Worm (Caenorhabditis elegans): ENCODE results near the gene klp-17.

Gene klp-17

ce11 chrII:11495307-11495706 is 27.9 kb upstream of the klp-17 start, which contains the start of the genes ooc-3 and B0334.4:
TSS of gene ooc-3 (minus strand) at chrII:11495321.
TSS of gene B0334.4 (plus strand) at chrII:11495692.
- TF ChIP-seq T22C8.4 (GFP tag; IDR thresholded peaks at IDR 0.05) (no peak), flt-1 (GFP tag; IDR thresholded peaks at IDR 0.05) (no peak), med-1 (GFP tag; optimal IDR thresholded peaks at IDR 0.05; ENCODE audit: insufficient read depth) (no peak), ztf-23 (GFP tag; IDR thresholded peaks at IDR 0.05) (no peak), ztf-29 (GFP tag; IDR thresholded peaks at IDR 0.05) (no peak), tab-1 (GFP tag; IDR thresholded peaks at IDR 0.05) (no peak), ref-1 (GFP tag; conservative IDR thresholded peaks at IDR 0.05) (no peak), klf-2 (GFP tag; conservative IDR thresholded peaks at IDR 0.05) (no peak)

DNA sequence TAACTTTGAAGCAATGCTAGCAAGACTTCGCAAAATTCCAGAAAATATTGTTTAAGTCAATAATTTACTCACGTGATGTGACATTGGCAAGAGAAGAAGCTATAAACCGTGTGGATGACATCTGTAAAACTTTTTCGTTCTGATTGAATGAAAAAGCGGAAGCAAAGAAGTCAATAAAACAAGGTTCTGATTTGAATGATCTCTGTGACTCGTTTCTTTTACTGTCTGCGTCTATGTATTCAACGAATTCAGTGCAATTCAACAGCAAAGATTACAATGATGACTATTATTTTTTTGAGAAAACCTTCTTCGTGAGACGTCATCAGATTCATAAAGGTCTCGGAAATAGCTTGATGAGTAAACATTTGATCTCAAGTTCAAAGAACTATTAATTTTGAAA is 25.4 kb upstream of the klp-17 start, which contains the start of gene hacl-1:
Gene hacl-1 (minus strand): TSS at position 121 of the 400 bp plus-strand sequence.
- TF ChIP-seq ref-1 (GFP tag; conservative IDR thresholded peaks at IDR 0.05): no peak
- TF ChIP-seq ztf-29 (GFP tag; IDR thresholded peaks at IDR 0.05): no peak
- no peak for TF ChIP-seq T22C8.4 (GFP tag; IDR thresholded peaks at IDR 0.05)
- no peak for TF ChIP-seq ztf-23 (GFP tag; IDR thresholded peaks at IDR 0.05)
- no peak for TF ChIP-seq med-1 (GFP tag; optimal IDR thresholded peaks at IDR 0.05; ENCODE audit: insufficient read depth)
- no peak for TF ChIP-seq tab-1 (GFP tag; IDR thresholded peaks at IDR 0.05)
- TF ChIP-seq flt-1 (GFP tag; IDR thresholded peaks at IDR 0.05): no peak
- no peak for TF ChIP-seq klf-2 (GFP tag; conservative IDR thresholded peaks at IDR 0.05)
- no peak for TF ChIP-seq cog-1 (tag; optimal IDR thresholded peaks at IDR 0.05)

DNA sequence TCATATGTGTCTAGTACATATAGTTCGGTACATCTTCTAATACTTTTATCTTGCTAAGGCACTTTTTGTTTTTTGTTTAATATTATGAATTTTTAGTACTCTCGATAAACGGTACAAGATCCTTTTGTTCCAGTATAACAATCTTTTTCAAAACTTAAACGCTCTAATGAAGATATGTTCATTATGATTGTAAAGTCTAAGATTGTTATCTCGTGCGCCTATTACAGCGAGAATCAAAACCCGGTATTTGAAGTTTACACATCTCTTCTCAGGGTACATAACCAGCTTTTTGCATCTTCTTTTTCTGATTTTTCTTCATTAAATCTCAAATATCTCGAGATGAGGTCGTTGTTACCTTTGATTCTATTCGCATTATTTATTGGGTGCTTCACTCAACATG is 20.6 kb upstream of the klp-17 start, which contains the start of gene B0334.13:
Gene B0334.13 (plus strand): TSS at position 301 of the 400 bp plus-strand sequence.
- no peak for TF ChIP-seq cog-1 (tag; optimal IDR thresholded peaks at IDR 0.05)
- no peak for TF ChIP-seq ztf-23 (GFP tag; IDR thresholded peaks at IDR 0.05)
- no peak for TF ChIP-seq flt-1 (GFP tag; IDR thresholded peaks at IDR 0.05)
- TF ChIP-seq ztf-29 (GFP tag; IDR thresholded peaks at IDR 0.05): no peak
- no peak for TF ChIP-seq klf-2 (GFP tag; conservative IDR thresholded peaks at IDR 0.05)
- no peak for TF ChIP-seq tab-1 (GFP tag; IDR thresholded peaks at IDR 0.05)
- no peak for TF ChIP-seq T22C8.4 (GFP tag; IDR thresholded peaks at IDR 0.05)
- no peak for TF ChIP-seq med-1 (GFP tag; optimal IDR thresholded peaks at IDR 0.05; ENCODE audit: insufficient read depth)
- no peak for TF ChIP-seq ref-1 (GFP tag; conservative IDR thresholded peaks at IDR 0.05)

DNA sequence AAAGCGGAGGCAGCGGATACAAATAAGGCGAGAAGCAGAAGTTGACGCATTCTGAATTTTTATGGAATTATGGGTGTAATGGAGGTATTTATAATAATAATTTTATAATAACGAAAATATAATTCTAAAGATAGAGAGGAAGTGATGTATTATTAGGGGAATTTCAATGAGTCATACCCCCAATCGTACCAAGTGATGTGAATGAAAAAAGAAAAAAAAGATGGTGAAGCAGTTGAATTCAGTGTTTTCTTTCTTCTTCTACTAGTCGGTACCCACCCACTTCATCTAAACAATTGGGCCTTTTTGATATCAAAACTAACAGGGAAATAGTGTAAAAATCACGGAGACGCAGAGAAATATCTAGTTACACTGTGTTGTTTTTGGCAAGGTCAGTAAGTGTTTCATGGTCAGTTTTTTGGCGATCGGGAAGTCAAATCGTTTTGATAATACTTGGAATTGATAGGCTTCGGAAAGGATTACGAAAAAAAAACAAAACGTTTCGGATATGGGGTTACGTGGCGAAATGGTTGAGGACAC is 19.3 kb upstream of the klp-17 start, which contains the start of gene ttr-18:
Gene ttr-18 (minus strand): TSS at position 51 of the 537 bp plus-strand sequence.
- TF ChIP-seq cog-1 (tag; optimal IDR thresholded peaks at IDR 0.05): no peak
- TF ChIP-seq med-1 (GFP tag; optimal IDR thresholded peaks at IDR 0.05; ENCODE audit: insufficient read depth): no peak
- no peak for TF ChIP-seq ztf-29 (GFP tag; IDR thresholded peaks at IDR 0.05)
- TF ChIP-seq klf-2 (GFP tag; conservative IDR thresholded peaks at IDR 0.05): no peak
- TF ChIP-seq flt-1 (GFP tag; IDR thresholded peaks at IDR 0.05): no peak
- no peak for TF ChIP-seq ztf-23 (GFP tag; IDR thresholded peaks at IDR 0.05)
- no peak for TF ChIP-seq tab-1 (GFP tag; IDR thresholded peaks at IDR 0.05)
- TF ChIP-seq T22C8.4 (GFP tag; IDR thresholded peaks at IDR 0.05): no peak
- TF ChIP-seq ref-1 (GFP tag; conservative IDR thresholded peaks at IDR 0.05): no peak

DNA sequence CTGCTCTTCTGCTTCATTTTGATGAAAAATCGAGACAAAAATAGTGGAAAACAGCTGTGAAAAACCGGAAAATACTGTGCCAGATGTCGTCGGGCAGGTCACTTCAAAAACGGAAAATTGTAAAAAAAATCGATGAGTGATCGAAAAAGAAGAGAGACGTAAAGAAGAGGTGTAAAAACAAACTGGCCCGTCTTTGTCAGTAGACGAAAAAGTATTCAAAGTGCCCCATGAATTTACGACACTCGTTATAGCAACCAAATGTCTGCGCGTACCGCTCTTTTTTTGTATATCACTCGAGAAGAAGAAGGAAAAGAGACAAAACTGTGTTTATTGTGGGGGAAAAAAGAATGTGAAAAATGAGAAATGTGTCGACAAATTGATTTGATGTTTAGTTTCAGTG is 17.8 kb upstream of the klp-17 start, which contains the start of gene twk-5:
Gene twk-5 (minus strand): TSS at position 101 of the 400 bp plus-strand sequence.
- TF ChIP-seq ztf-23 (GFP tag; IDR thresholded peaks at IDR 0.05): no peak
- TF ChIP-seq flt-1 (GFP tag; IDR thresholded peaks at IDR 0.05): no peak
- no peak for TF ChIP-seq klf-2 (GFP tag; conservative IDR thresholded peaks at IDR 0.05)
- no peak for TF ChIP-seq ztf-29 (GFP tag; IDR thresholded peaks at IDR 0.05)
- no peak for TF ChIP-seq ref-1 (GFP tag; conservative IDR thresholded peaks at IDR 0.05)
- no peak for TF ChIP-seq med-1 (GFP tag; optimal IDR thresholded peaks at IDR 0.05; ENCODE audit: insufficient read depth)

- TF ChIP-seq cog-1 (tag; optimal IDR thresholded peaks at IDR 0.05): peak; percentile 93
- peak; percentile 95 for TF ChIP-seq ztf-29 (GFP tag; IDR thresholded peaks at IDR 0.05)
- peak; percentile 96 for TF ChIP-seq ztf-23 (GFP tag; IDR thresholded peaks at IDR 0.05)
- TF ChIP-seq flt-1 (GFP tag; IDR thresholded peaks at IDR 0.05): peak; percentile 98
- peak; percentile 99 for TF ChIP-seq tab-1 (GFP tag; IDR thresholded peaks at IDR 0.05)
- peak; percentile 98 for TF ChIP-seq klf-2 (GFP tag; conservative IDR thresholded peaks at IDR 0.05)
- TF ChIP-seq ref-1 (GFP tag; conservative IDR thresholded peaks at IDR 0.05): peak; percentile 94
- TF ChIP-seq T22C8.4 (GFP tag; IDR thresholded peaks at IDR 0.05): peak; percentile 96
- TF ChIP-seq med-1 (GFP tag; optimal IDR thresholded peaks at IDR 0.05; ENCODE audit: insufficient read depth): peak; percentile 85
Observed at ce11 chrII:11484600-11484999, 17.2 kb upstream of the klp-17 start.

DNA sequence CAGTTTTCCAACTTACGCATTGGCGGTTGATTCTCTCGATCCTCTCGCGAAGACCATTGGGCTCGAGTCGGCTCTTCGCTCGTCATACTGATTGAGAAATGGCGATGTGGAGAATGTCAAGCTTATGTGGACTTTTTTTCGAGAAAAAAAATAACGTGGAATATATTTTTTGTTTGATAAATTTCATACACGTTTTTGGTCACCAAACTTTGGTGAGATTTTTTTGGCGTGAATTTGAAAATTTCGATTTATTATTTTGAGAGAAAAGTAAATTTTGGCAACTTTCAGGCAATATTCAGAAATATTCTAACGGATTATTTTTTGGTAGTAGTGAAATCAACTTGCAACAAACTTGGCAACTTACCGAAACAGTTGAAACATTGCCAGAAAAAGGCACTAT is 11.6 kb upstream of the klp-17 start, which contains the start of gene W02B12.12:
Gene W02B12.12 (minus strand): TSS at position 101 of the 400 bp plus-strand sequence.
- TF ChIP-seq ztf-29 (GFP tag; IDR thresholded peaks at IDR 0.05) (no peak), ref-1 (GFP tag; conservative IDR thresholded peaks at IDR 0.05) (no peak), flt-1 (GFP tag; IDR thresholded peaks at IDR 0.05) (no peak), cog-1 (tag; optimal IDR thresholded peaks at IDR 0.05) (no peak), med-1 (GFP tag; optimal IDR thresholded peaks at IDR 0.05; ENCODE audit: insufficient read depth) (no peak), klf-2 (GFP tag; conservative IDR thresholded peaks at IDR 0.05) (no peak), T22C8.4 (GFP tag; IDR thresholded peaks at IDR 0.05) (no peak), tab-1 (GFP tag; IDR thresholded peaks at IDR 0.05) (no peak), ztf-23 (GFP tag; IDR thresholded peaks at IDR 0.05) (no peak)

DNA sequence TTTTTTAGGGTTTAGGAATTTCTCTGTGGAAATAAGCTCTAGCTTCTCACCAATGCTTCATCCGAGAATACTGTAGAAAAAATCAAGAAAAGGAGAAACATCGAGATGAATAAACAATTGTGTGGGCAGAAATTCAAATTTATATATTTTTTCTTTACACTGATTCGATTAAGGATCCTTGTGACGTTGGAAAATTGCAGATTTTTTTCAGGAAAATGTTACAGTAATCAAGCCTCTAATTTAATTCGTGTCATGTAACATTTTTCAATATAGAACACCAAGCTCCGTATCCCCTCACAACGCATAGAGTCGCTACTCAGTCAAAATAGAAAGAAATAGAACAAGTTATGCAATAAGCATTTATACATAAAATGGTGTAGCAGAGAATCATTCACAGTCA is 9.0 kb upstream of the klp-17 start, which contains the start of gene W02B12.16:
Gene W02B12.16 (minus strand): TSS at position 101 of the 400 bp plus-strand sequence.
- TF ChIP-seq flt-1 (GFP tag; IDR thresholded peaks at IDR 0.05): no peak
- TF ChIP-seq T22C8.4 (GFP tag; IDR thresholded peaks at IDR 0.05): no peak
- TF ChIP-seq med-1 (GFP tag; optimal IDR thresholded peaks at IDR 0.05; ENCODE audit: insufficient read depth): no peak
- TF ChIP-seq klf-2 (GFP tag; conservative IDR thresholded peaks at IDR 0.05): no peak
- no peak for TF ChIP-seq tab-1 (GFP tag; IDR thresholded peaks at IDR 0.05)

DNA sequence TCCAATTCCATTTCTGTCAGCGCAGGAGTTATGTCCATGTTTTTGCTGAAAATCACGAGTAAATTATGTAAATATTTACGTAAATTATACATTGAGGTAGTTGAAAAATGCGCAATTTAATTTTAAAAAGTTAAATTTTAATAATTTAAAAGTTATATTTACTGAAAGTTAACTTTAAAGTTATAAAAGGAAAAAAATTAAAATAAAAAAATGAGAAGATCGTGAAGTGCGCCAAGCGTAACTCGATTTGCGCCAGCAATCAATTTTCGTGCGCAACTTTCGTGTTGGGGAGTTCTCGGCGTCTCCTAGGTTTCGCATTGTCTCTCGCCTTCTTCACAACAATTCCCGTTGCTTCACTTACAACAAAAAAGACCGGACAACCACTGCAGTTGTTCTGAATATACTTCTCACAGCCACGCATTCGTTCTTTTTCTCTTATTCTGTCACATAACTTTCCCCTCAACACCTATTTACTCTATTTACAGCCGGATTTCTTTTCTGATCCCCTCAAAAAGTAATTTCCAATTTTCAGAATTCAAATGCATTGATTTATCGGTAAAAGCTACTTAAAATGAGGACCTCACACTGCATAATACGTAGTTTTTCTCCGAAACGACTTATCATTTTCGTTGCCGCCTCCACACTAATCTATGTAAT is 6.2 kb upstream of the klp-17 start, which contains the start of the genes metl-1 and W02B12.11:
Gene metl-1 (minus strand): TSS at position 51 of the 657 bp plus-strand sequence.
Gene W02B12.11 (plus strand): TSS at position 337 of the 657 bp plus-strand sequence.
- peak; percentile 50 for TF ChIP-seq cog-1 (tag; optimal IDR thresholded peaks at IDR 0.05)
- TF ChIP-seq med-1 (GFP tag; optimal IDR thresholded peaks at IDR 0.05; ENCODE audit: insufficient read depth): peak; percentile 49
- peak; percentile 63; the same call in 1 of the 2 replicates for TF ChIP-seq ztf-23 (GFP tag; IDR thresholded peaks at IDR 0.05)
- TF ChIP-seq flt-1 (GFP tag; IDR thresholded peaks at IDR 0.05): peak; percentile 63; the same call in 1 of the 2 replicates
- TF ChIP-seq klf-2 (GFP tag; conservative IDR thresholded peaks at IDR 0.05): no peak
- TF ChIP-seq tab-1 (GFP tag; IDR thresholded peaks at IDR 0.05): 0 out of 2 replicates have a peak, but pooled peaks have one; percentile 62
- no peak for TF ChIP-seq ztf-29 (GFP tag; IDR thresholded peaks at IDR 0.05)
